Fruit fly (Drosophila melanogaster) whole organism, wandering third instar larva: Measurements from ENCODE around the gene CG12691.

Experiments
- Abd-B ChIP-seq: fragments of >200 bp; optimal IDR thresholded peaks from 2 replicates; lab custom pipeline; 2017; ENCODE audit warnings: missing biosample characterization, missing genetic modification characterization
- CG32264 ChIP-seq: fragments of 200-800 bp; sonication (Bioruptor generic); optimal IDR thresholded peaks from 2 replicates; lab custom pipeline; 2016; ENCODE audit warnings: missing biosample characterization, missing genetic modification characterization
- CrebA ChIP-seq: fragments of 200-800 bp; sonication (Bioruptor generic); optimal IDR thresholded peaks from 2 replicates; lab custom pipeline; 2016; ENCODE audit warnings: missing biosample characterization, mild to moderate bottlenecking, missing genetic modification characterization, borderline replicate concordance
- Dfd ChIP-seq: fragments of >200 bp; optimal IDR thresholded peaks from 2 replicates; lab custom pipeline; 2017; ENCODE audit warnings: missing biosample characterization, missing genetic modification characterization
- Dif ChIP-seq: fragments of 200-275, 200-300 bp; sonication (Bioruptor generic); optimal IDR thresholded peaks from 2 replicates; lab custom pipeline; 2018; ENCODE audit warnings: missing biosample characterization, missing genetic modification characterization; ENCODE audit not compliant: partially characterized antibody
- HLH106 ChIP-seq: fragments of 200-800 bp; optimal IDR thresholded peaks from 3 replicates; lab custom pipeline; 2019; ENCODE audit warnings: missing biosample characterization, mild to moderate bottlenecking, missing genetic modification characterization, moderate library complexity
- Hr78 ChIP-seq: fragments of >200 bp; optimal IDR thresholded peaks from 2 replicates; lab custom pipeline; 2017; ENCODE audit warnings: missing biosample characterization, missing genetic modification characterization
- Hr83 ChIP-seq: fragments of 200-300 bp; sonication (Bioruptor generic); optimal IDR thresholded peaks from 2 replicates; lab custom pipeline; 2016; ENCODE audit warnings: missing biosample characterization, mild to moderate bottlenecking, missing genetic modification characterization, moderate library complexity; ENCODE audit not compliant: poor library complexity, severe bottlenecking
- Jra ChIP-seq: sonication (Bioruptor generic); optimal IDR thresholded peaks from 2 replicates; lab custom pipeline; 2016; ENCODE audit warnings: missing biosample characterization, missing genetic modification characterization
- Mio ChIP-seq: sonication (Bioruptor generic); optimal IDR thresholded peaks from 2 replicates; lab custom pipeline; 2016; ENCODE audit warnings: missing biosample characterization, missing genetic modification characterization
- Myc ChIP-seq: fragments of >200 bp; optimal IDR thresholded peaks from 2 replicates; lab custom pipeline; 2017
- N ChIP-seq: fragments of >200 bp; optimal IDR thresholded peaks from 2 replicates; lab custom pipeline; 2018; ENCODE audit warnings: missing biosample characterization, missing external identifiers, missing genetic modification characterization
- Sp1 ChIP-seq: fragments of 200-800 bp; sonication (Bioruptor generic); optimal IDR thresholded peaks from 3 replicates; lab custom pipeline; 2019; ENCODE audit warnings: missing biosample characterization, mild to moderate bottlenecking, missing genetic modification characterization, moderate library complexity
- br ChIP-seq: fragments of 200-800 bp; sonication (Bioruptor generic); optimal IDR thresholded peaks from 2 replicates; lab custom pipeline; 2016; ENCODE audit warnings: missing biosample characterization, missing genetic modification characterization
- brk ChIP-seq: fragments of 200-800 bp; sonication (Bioruptor generic); optimal IDR thresholded peaks from 2 replicates; lab custom pipeline; 2016; ENCODE audit warnings: missing biosample characterization, mild to moderate bottlenecking, missing genetic modification characterization
- dmrt93B ChIP-seq: fragments of 200-800 bp; sonication (Bioruptor generic); optimal IDR thresholded peaks from 2 replicates; lab custom pipeline; 2018; ENCODE audit warnings: missing biosample characterization, mild to moderate bottlenecking, missing genetic modification characterization
- dsf ChIP-seq: sonication (Bioruptor generic); optimal IDR thresholded peaks from 2 replicates; lab custom pipeline; 2016; ENCODE audit warnings: missing biosample characterization, missing genetic modification characterization, borderline replicate concordance
- ey ChIP-seq: fragments of 200-800 bp; sonication (Bioruptor generic); optimal IDR thresholded peaks from 2 replicates; lab custom pipeline; 2016; ENCODE audit warnings: missing biosample characterization, missing genetic modification characterization
- foxo ChIP-seq, 2 experiments: fragments of 200-800 bp; sonication (Bioruptor generic); optimal IDR thresholded peaks; 2 replicates in 1 of 2; 3 replicates in 1 of 2; lab custom pipeline; 2016 to 2017; ENCODE audit warnings: missing biosample characterization in 2 of 2, missing genetic modification characterization in 2 of 2
- h ChIP-seq: fragments of 200-800 bp; sonication (Bioruptor generic); optimal IDR thresholded peaks from 3 replicates; lab custom pipeline; 2016; ENCODE audit warnings: missing biosample characterization, mild to moderate bottlenecking, missing genetic modification characterization
- jim ChIP-seq: fragments of 175-275, 200-325 bp; sonication (Bioruptor generic); optimal IDR thresholded peaks from 2 replicates; lab custom pipeline; 2016; ENCODE audit warnings: missing biosample characterization, mild to moderate bottlenecking, missing genetic modification characterization
- lola ChIP-seq: fragments of >200 bp; optimal IDR thresholded peaks from 2 replicates; lab custom pipeline; 2017; ENCODE audit warnings: missing biosample characterization, missing genetic modification characterization
- pan ChIP-seq: fragments of >200 bp; optimal IDR thresholded peaks from 2 replicates; lab custom pipeline; 2017
- psq ChIP-seq: fragments of 200-800 bp; sonication (Bioruptor generic); optimal IDR thresholded peaks from 3 replicates; lab custom pipeline; 2017; ENCODE audit warnings: missing biosample characterization, mild to moderate bottlenecking, missing genetic modification characterization, moderate library complexity
- rgr ChIP-seq: fragments of 200-800 bp; sonication (Bioruptor generic); optimal IDR thresholded peaks from 3 replicates; lab custom pipeline; 2016; ENCODE audit warnings: missing biosample characterization, mild to moderate bottlenecking, missing genetic modification characterization
- sv ChIP-seq: fragments of 200-800 bp; sonication (Bioruptor generic); optimal IDR thresholded peaks from 3 replicates; lab custom pipeline; 2016; ENCODE audit warnings: missing biosample characterization, missing genetic modification characterization
- usp ChIP-seq: fragments of >200 bp; optimal IDR thresholded peaks from 2 replicates; lab custom pipeline; 2017; ENCODE audit warnings: missing biosample characterization, missing genetic modification characterization
- woc ChIP-seq: sonication (Bioruptor generic); optimal IDR thresholded peaks from 2 replicates; lab custom pipeline; 2016; ENCODE audit warnings: missing biosample characterization, mild to moderate bottlenecking, missing genetic modification characterization

Gene CG12691

DNA sequence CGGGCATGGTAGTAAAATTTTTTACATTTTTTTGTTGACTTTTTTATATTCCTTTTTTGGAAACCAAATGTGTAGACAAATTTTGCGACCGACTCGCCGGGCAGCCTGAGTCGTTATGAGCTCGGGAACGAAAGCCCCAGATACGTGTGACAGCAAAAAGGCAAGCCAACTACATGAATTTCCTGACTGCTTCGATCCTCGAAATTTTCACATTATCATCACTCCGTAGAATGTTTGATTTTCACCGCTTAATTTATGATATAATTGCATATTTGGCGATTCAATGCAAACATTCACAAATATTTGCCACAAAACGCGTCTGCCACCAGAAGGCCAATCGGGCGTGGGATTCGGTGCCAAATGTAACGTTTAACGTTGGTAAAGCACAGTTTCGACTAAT lies 11.0 kb downstream of the CG12691 start, which contains the start of gene CG15577:
Gene CG15577, minus strand, starts transcription at position 101 of the 400 bp plus-strand sequence.
- TF ChIP-seq Sp1 (GFP tag; lab: Kevin White, UChicago) (no peak), N (GFP tag; lab: Kevin White, UChicago) (no peak), Abd-B (GFP tag; lab: Kevin White, UChicago) (no peak), usp (GFP tag; lab: Kevin White, UChicago) (no peak), Dfd (GFP tag; lab: Kevin White, UChicago) (no peak), psq (GFP tag; lab: Kevin White, UChicago) (no peak), Jra (GFP tag; lab: Kevin White, UChicago) (no peak), rgr (GFP tag; lab: Kevin White, UChicago) (no peak), dmrt93B (GFP tag; lab: Kevin White, UChicago) (no peak), ey (no peak)

DNA sequence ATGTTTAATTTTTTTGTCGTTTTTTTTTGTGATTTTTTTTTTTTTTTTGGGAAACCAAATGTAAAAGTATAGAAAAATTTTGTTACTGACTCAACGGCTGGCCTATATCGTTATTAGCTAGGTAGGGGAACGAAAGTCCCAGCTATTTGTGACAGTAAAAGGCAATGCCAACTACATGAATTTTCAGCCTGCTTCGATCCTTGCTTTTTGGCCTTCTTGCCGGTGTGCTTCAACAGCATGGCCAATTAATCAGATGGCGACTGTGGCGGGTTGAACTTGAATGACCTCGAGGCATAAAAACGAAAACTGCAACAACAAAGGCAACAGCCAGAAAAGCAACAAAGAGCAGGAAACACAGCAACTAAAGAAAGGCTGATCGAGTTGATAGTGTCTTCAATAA lies 12.0 kb downstream of the CG12691 start, which contains the start of gene CG15578:
Gene CG15578, minus strand, starts transcription at position 101 of the 400 bp plus-strand sequence.
- TF ChIP-seq HLH106 (tag; lab: Kevin White, UChicago): no peak
- TF ChIP-seq woc: no peak
- TF ChIP-seq Sp1 (GFP tag; lab: Kevin White, UChicago): no peak
- no peak for TF ChIP-seq sv (GFP tag; lab: Kevin White, UChicago)
- no peak for TF ChIP-seq Jra (GFP tag; lab: Kevin White, UChicago)

- TF ChIP-seq Myc (lab: Kevin White, UChicago) (no peak), ey (no peak), Abd-B (GFP tag; lab: Kevin White, UChicago) (no peak)
- TF ChIP-seq, all 38 proteins: peak for 0
Observed at dm6 chrX:4280769-4281168, 14.9 kb downstream of the CG12691 start.

dm6 chrX:4293418-4293817 lies 27.5 kb downstream of the CG12691 start:
- TF ChIP-seq Hr83 (GFP tag; lab: Kevin White, UChicago): no peak
- no peak for TF ChIP-seq lola (GFP tag; lab: Kevin White, UChicago)
- no peak for TF ChIP-seq CrebA (GFP tag; lab: Kevin White, UChicago)
- TF ChIP-seq woc: no peak
- no peak for TF ChIP-seq h (GFP tag; lab: Kevin White, UChicago)
- no peak for TF ChIP-seq Mio (GFP tag; lab: Kevin White, UChicago)

dm6 chrX:4302246-4302645 lies 36.3 kb downstream of the CG12691 start, which contains the start of gene CG12692:
CG12692 (minus strand) TSS chrX:4302346.
- TF ChIP-seq CG32264 (GFP tag; lab: Kevin White, UChicago): no peak
- no peak for TF ChIP-seq woc
- TF ChIP-seq N (GFP tag; lab: Kevin White, UChicago): no peak
- no peak for TF ChIP-seq jim
- no peak for TF ChIP-seq Abd-B (GFP tag; lab: Kevin White, UChicago)
- no peak for TF ChIP-seq Dif
- TF ChIP-seq, all 38 proteins: peak for 0

DNA sequence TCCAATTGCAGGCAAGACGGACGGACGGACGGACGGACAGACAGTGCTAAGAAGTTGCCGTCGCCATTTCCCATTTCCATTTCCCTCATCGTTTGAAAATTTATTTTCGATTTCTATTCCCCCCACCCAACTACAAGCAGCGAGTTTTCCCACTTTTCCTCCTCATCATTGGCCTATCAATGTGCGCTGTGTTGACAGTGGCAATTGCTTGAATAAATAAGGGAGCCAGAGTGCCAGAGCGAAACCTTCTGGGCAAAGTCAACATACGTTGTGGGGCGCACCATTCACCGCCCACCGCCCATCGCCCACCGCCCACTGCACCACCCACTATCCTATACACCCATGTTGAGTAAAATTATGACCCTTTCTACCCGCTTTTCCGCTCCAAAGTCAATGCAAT lies 40.1 kb downstream of the CG12691 start:
- TF ChIP-seq br (GFP tag; lab: Kevin White, UChicago) (no peak), Sp1 (GFP tag; lab: Kevin White, UChicago) (no peak), lola (GFP tag; lab: Kevin White, UChicago) (no peak), Hr78 (GFP tag; lab: Kevin White, UChicago) (no peak), dsf (GFP tag; lab: Kevin White, UChicago) (no peak), foxo (GFP tag; optimal IDR thresholded peaks at IDR 0.05; lab: Kevin White, UChicago) (no peak), CrebA (GFP tag; lab: Kevin White, UChicago) (no peak), Dfd (GFP tag; lab: Kevin White, UChicago) (no peak), pan (no peak), h (GFP tag; lab: Kevin White, UChicago) (no peak), rgr (GFP tag; lab: Kevin White, UChicago) (no peak), brk (GFP tag; lab: Kevin White, UChicago) (no peak), dmrt93B (GFP tag; lab: Kevin White, UChicago) (no peak), usp (GFP tag; lab: Kevin White, UChicago) (no peak), Hr83 (GFP tag; lab: Kevin White, UChicago) (no peak)
